Worm (Caenorhabditis elegans) whole organism, L4 larva: ENCODE results near the gene K01A6.5.

Experiments used
- F10B5.3 ChIP-seq: sonication (generic microtip); optimal IDR thresholded peaks from 2 replicates; lab custom pipeline; 2016; ENCODE audit warnings: mild to moderate bottlenecking, missing genetic modification characterization, missing compliant biosample characterization
- F49E8.2 ChIP-seq: sonication (generic microtip); optimal IDR thresholded peaks from 2 replicates; lab custom pipeline; 2016; ENCODE audit warnings: missing compliant biosample characterization, mild to moderate bottlenecking, missing genetic modification characterization, borderline replicate concordance
- T26A8.4 ChIP-seq: fragments of 200-800 bp; sonication (Bioruptor generic); IDR thresholded peaks from 2 replicates; pipeline ENCODE4 v1.3.6; 2022; ENCODE audit warnings: missing genetic modification characterization, missing compliant biosample characterization
- Y105C5A.15 ChIP-seq: fragments of 200-800 bp; sonication (Bioruptor generic); IDR thresholded peaks from 2 replicates; pipeline ENCODE4 v1.3.6; 2022; ENCODE audit warnings: missing genetic modification characterization, missing compliant biosample characterization
- Y48G9A.11 ChIP-seq: fragments of 200-800 bp; sonication (Bioruptor generic); IDR thresholded peaks from 2 replicates; pipeline ENCODE4 v1.3.6; 2022; ENCODE audit warnings: missing genetic modification reagents, missing genetic modification characterization, missing compliant biosample characterization
- Y75B8A.6 ChIP-seq: fragments of 200-800 bp; sonication (Bioruptor generic); IDR thresholded peaks from 2 replicates; pipeline ENCODE4 v1.3.6; 2022; ENCODE audit warnings: missing genetic modification reagents, missing genetic modification characterization, missing compliant biosample characterization
- ceh-20 ChIP-seq: fragments of 200-800 bp; sonication (Bioruptor generic); IDR thresholded peaks from 2 replicates; pipeline ENCODE4 v1.3.6; 2022; ENCODE audit warnings: missing genetic modification reagents, missing genetic modification characterization, missing compliant biosample characterization
- ceh-28 ChIP-seq: fragments of 150-350 bp; optimal IDR thresholded peaks from 2 replicates; lab custom pipeline; 2014; ENCODE audit warnings: missing biosample characterization, missing genetic modification reagents, missing genetic modification characterization
- ceh-62 ChIP-seq: sonication (generic microtip); optimal IDR thresholded peaks from 2 replicates; lab custom pipeline; 2017; ENCODE audit warnings: missing biosample characterization, missing genetic modification characterization
- ctbp-1 ChIP-seq: fragments of 200-800 bp; sonication (Bioruptor generic); IDR thresholded peaks from 2 replicates; pipeline ENCODE4 v1.3.6; 2022; ENCODE audit warnings: missing genetic modification reagents, missing genetic modification characterization, missing compliant biosample characterization
- daf-16 ChIP-seq, 3 experiments: sonication (generic microtip); optimal IDR thresholded peaks; 2 replicates each; lab custom pipeline; 2016 to 2017; ENCODE audit warnings: missing genetic modification characterization in 3 of 3, missing genetic modification reagents in 3 of 3, mild to moderate bottlenecking in 2 of 3, missing compliant biosample characterization in 2 of 3, missing biosample characterization in 1 of 3, moderate library complexity in 1 of 3
- daf-19 ChIP-seq: fragments of 200-800 bp; sonication (Bioruptor generic); conservative IDR thresholded peaks from 2 replicates; pipeline ENCODE4 v1.3.6; 2022; ENCODE audit warnings: missing genetic modification characterization, missing compliant biosample characterization
- dmd-6 ChIP-seq: fragments of 200-800 bp; sonication (Bioruptor generic); IDR thresholded peaks from 2 replicates; pipeline ENCODE4 v1.3.6; 2022; ENCODE audit warnings: missing genetic modification reagents, missing genetic modification characterization, missing compliant biosample characterization
- dve-1 ChIP-seq: sonication (generic microtip); optimal IDR thresholded peaks from 2 replicates; lab custom pipeline; 2017; ENCODE audit warnings: antibody characterized with exemption, mild to moderate bottlenecking, missing genetic modification characterization, missing compliant biosample characterization; ENCODE audit not compliant: insufficient read depth
- fkh-10 ChIP-seq: fragments of 150-350 bp; optimal IDR thresholded peaks from 2 replicates; lab custom pipeline; 2014; ENCODE audit warnings: missing biosample characterization, missing genetic modification reagents, missing genetic modification characterization
- gei-8 ChIP-seq: fragments of 200-800 bp; sonication (Bioruptor generic); optimal IDR thresholded peaks from 2 replicates; lab custom pipeline; 2018; ENCODE audit warnings: mild to moderate bottlenecking, missing genetic modification characterization, missing compliant biosample characterization
- hif-1 ChIP-seq, 2 experiments: sonication (generic microtip); optimal IDR thresholded peaks; 2 replicates each; lab custom pipeline; 2016 to 2017; ENCODE audit warnings: missing compliant biosample characterization in 2 of 2, missing genetic modification characterization in 2 of 2, missing genetic modification reagents in 2 of 2, missing genotype in 2 of 2, mild to moderate bottlenecking in 1 of 2
- hlh-11 ChIP-seq: fragments of 200-800 bp; sonication (Bioruptor generic); optimal IDR thresholded peaks from 2 replicates; lab custom pipeline; 2018; ENCODE audit warnings: mild to moderate bottlenecking, missing genetic modification characterization, missing compliant biosample characterization
- hmg-1.1 ChIP-seq: fragments of 200-800 bp; sonication (Bioruptor generic); IDR thresholded peaks from 2 replicates; pipeline ENCODE4 v1.3.6; 2022; ENCODE audit warnings: missing genetic modification reagents, missing genetic modification characterization, missing compliant biosample characterization
- lin-13 ChIP-seq: fragments of 150-350 bp; optimal IDR thresholded peaks from 2 replicates; lab custom pipeline; 2014; ENCODE audit warnings: missing biosample characterization, missing genetic modification reagents, missing genetic modification characterization
- lin-15B ChIP-seq: fragments of 150-350 bp; sonication (generic microtip); optimal IDR thresholded peaks from 3 replicates; lab custom pipeline; 2014; ENCODE audit warnings: missing biosample characterization, missing genetic modification characterization
- lin-38 ChIP-seq: fragments of 200-800 bp; sonication (Bioruptor generic); IDR thresholded peaks from 2 replicates; pipeline ENCODE4 v1.3.6; 2022; ENCODE audit warnings: missing genetic modification reagents, missing genetic modification characterization, missing compliant biosample characterization
- lin-39 ChIP-seq: fragments of 150-350 bp; optimal IDR thresholded peaks from 2 replicates; lab custom pipeline; 2014; ENCODE audit warnings: missing biosample characterization, missing genetic modification reagents, missing genetic modification characterization
- lir-3 ChIP-seq: sonication (generic microtip); optimal IDR thresholded peaks from 2 replicates; lab custom pipeline; 2016; ENCODE audit warnings: mild to moderate bottlenecking, missing genetic modification characterization, missing compliant biosample characterization
- madf-9 ChIP-seq: fragments of 200-800 bp; sonication (Bioruptor generic); conservative IDR thresholded peaks from 2 replicates; pipeline ENCODE4 v1.3.6; 2022; ENCODE audit warnings: missing genetic modification reagents, missing genetic modification characterization, missing compliant biosample characterization
- mdt-29 ChIP-seq: fragments of 200-800 bp; sonication (Bioruptor generic); IDR thresholded peaks from 2 replicates; pipeline ENCODE4 v1.3.6; 2022; ENCODE audit warnings: missing genetic modification reagents, missing genetic modification characterization, missing compliant biosample characterization
- mep-1 ChIP-seq: fragments of 150-350 bp; sonication (generic microtip); optimal IDR thresholded peaks from 3 replicates; lab custom pipeline; 2014; ENCODE audit warnings: missing biosample characterization, missing genetic modification characterization
- mes-2 ChIP-seq: sonication (generic microtip); optimal IDR thresholded peaks from 2 replicates; lab custom pipeline; 2016; ENCODE audit warnings: missing genotype, mild to moderate bottlenecking, missing genetic modification characterization, missing compliant biosample characterization; ENCODE audit not compliant: poor library complexity, severe bottlenecking
- mxl-3 ChIP-seq: fragments of 200-800 bp; sonication (Bioruptor generic); optimal IDR thresholded peaks from 2 replicates; lab custom pipeline; 2018; ENCODE audit warnings: mild to moderate bottlenecking, missing genetic modification characterization, missing compliant biosample characterization
- nhr-25 ChIP-seq: sonication (generic microtip); optimal IDR thresholded peaks from 2 replicates; lab custom pipeline; 2017; ENCODE audit warnings: missing genetic modification characterization, mild to moderate bottlenecking, missing compliant biosample characterization, antibody characterized with exemption, moderate library complexity, borderline replicate concordance; ENCODE audit not compliant: insufficient read depth
- nhr-28 ChIP-seq: fragments of 150-350 bp; optimal IDR thresholded peaks from 2 replicates; lab custom pipeline; 2014; ENCODE audit warnings: missing biosample characterization, missing genetic modification characterization
- nhr-76 ChIP-seq: fragments of 150-350 bp; optimal IDR thresholded peaks from 2 replicates; lab custom pipeline; 2014; ENCODE audit warnings: missing biosample characterization, missing genetic modification characterization
- pha-4 ChIP-seq, 2 experiments: fragments of 150-350 bp in 1 of 2; fragments of 200-800 bp in 1 of 2; sonication (Bioruptor generic) in 1 of 2; IDR thresholded peaks in 1 of 2; optimal IDR thresholded peaks in 1 of 2; 2 replicates each; pipeline versions ENCODE4 v1.3.6 to Lab custom; 2014 to 2022; ENCODE audit warnings: missing genetic modification characterization in 2 of 2, missing genetic modification reagents in 2 of 2, missing biosample characterization in 1 of 2, missing compliant biosample characterization in 1 of 2
- rbr-2 ChIP-seq: sonication (generic microtip); optimal IDR thresholded peaks from 2 replicates; lab custom pipeline; 2016; ENCODE audit warnings: missing genotype, missing genetic modification characterization, missing compliant biosample characterization
- saeg-2 ChIP-seq: fragments of 200-800 bp; sonication (Bioruptor generic); IDR thresholded peaks from 2 replicates; pipeline ENCODE4 v1.3.6; 2022; ENCODE audit warnings: missing genetic modification reagents, missing genetic modification characterization, missing compliant biosample characterization
- spr-3 ChIP-seq: fragments of 200-800 bp; sonication (Bioruptor generic); optimal IDR thresholded peaks from 2 replicates; lab custom pipeline; 2018; ENCODE audit warnings: mild to moderate bottlenecking, missing genetic modification characterization, missing compliant biosample characterization
- unc-130 ChIP-seq: sonication (generic microtip); optimal IDR thresholded peaks from 2 replicates; lab custom pipeline; 2016; ENCODE audit warnings: missing genetic modification reagents, missing genetic modification characterization, missing compliant biosample characterization
- vab-7 ChIP-seq: fragments of 200-800 bp; sonication (Bioruptor generic); IDR thresholded peaks from 2 replicates; pipeline ENCODE4 v1.3.6; 2022; ENCODE audit warnings: missing genetic modification reagents, missing genetic modification characterization, missing compliant biosample characterization
- zip-11 ChIP-seq: fragments of 200-800 bp; sonication (Bioruptor generic); IDR thresholded peaks from 2 replicates; pipeline ENCODE4 v1.3.6; 2022; ENCODE audit warnings: missing genetic modification characterization, missing compliant biosample characterization

The K01A6.5 gene

ce11 chrIV:11765507-11765906 is 23.0 kb downstream of the K01A6.5 start (continued):
- TF ChIP-seq T26A8.4 (no peak), spr-3 (GFP tag; lab: Kevin White, UChicago) (no peak), ceh-20 (GFP tag; lab: Robert Waterston, UW) (0 out of 2 replicates have a peak, but pooled peaks have one; percentile 49), mep-1 (tag; lab: Kevin White, UChicago) (peak; percentile 52), Y48G9A.11 (GFP tag; lab: Robert Waterston, UW) (no peak), ceh-28 (tag; lab: Kevin White, UChicago) (peak; percentile 60), hmg-1.1 (GFP tag; lab: Robert Waterston, UW) (peak; percentile 50), dmd-6 (GFP tag; lab: Robert Waterston, UW) (peak; percentile 14; the same call in 1 of the 2 replicates), ceh-62 (tag; lab: Kevin White, UChicago) (no peak), lin-13 (GFP tag; lab: Kevin White, UChicago) (no peak), unc-130 (GFP tag; lab: Kevin White, UChicago) (no peak), pha-4 (GFP tag; IDR thresholded peaks at IDR 0.05; lab: Robert Waterston, UW) (no peak), pha-4 (tag; optimal IDR thresholded peaks at IDR 0.05; lab: Kevin White, UChicago) (no peak), hlh-11 (tag; lab: Kevin White, UChicago) (peak; percentile 7), gei-8 (GFP tag; lab: Kevin White, UChicago) (no peak), mxl-3 (no peak), zip-11 (no peak), mdt-29 (no peak)

DNA sequence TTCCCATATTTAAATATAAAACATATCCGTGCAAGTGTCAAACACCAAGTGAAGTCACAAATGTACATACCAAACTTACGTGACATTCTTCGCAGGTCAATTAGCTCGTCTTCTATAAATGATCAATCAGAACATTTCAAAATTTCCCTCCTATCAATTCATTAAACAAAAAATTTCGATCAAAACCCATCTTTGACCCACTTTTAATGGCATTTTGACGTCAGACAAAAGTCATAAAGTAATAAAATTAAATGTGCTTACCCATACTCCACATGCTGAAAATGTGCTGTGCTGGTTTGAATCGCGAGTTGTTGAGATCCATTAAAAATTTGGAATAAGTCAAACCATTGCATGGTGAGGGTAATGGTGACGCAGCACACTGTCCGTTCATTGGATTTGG is 27.3 kb downstream of the K01A6.5 start:
- no peak for TF ChIP-seq mdt-29
- TF ChIP-seq Y105C5A.15 (GFP tag; lab: Robert Waterston, UW), result no peak
- TF ChIP-seq lin-13 (GFP tag; lab: Kevin White, UChicago), result no peak
- TF ChIP-seq Y75B8A.6 (GFP tag; lab: Robert Waterston, UW), result no peak
- no peak for TF ChIP-seq lin-38 (GFP tag; lab: Robert Waterston, UW)
- TF ChIP-seq ctbp-1 (GFP tag; lab: Robert Waterston, UW), result no peak
- no peak for TF ChIP-seq saeg-2 (GFP tag; lab: Robert Waterston, UW)
- TF ChIP-seq dve-1 (tag; lab: Kevin White, UChicago), result peak; percentile 43
- TF ChIP-seq daf-19 (GFP tag; lab: Robert Waterston, UW), result no peak
- TF ChIP-seq fkh-10 (GFP tag; lab: Kevin White, UChicago), result no peak
- no peak for TF ChIP-seq mes-2 (tag; lab: Kevin White, UChicago)
- TF ChIP-seq T26A8.4, result no peak
- TF ChIP-seq daf-16 (GFP tag; optimal IDR thresholded peaks at IDR 0.05; lab: Kevin White, UChicago), result no peak
- TF ChIP-seq daf-16 (tag; optimal IDR thresholded peaks at IDR 0.05; lab: Kevin White, UChicago), result peak; percentile 36
- no peak for TF ChIP-seq hif-1 (tag; optimal IDR thresholded peaks at IDR 0.05; lab: Kevin White, UChicago)
- no peak for TF ChIP-seq zip-11
- no peak for TF ChIP-seq nhr-76
- peak; percentile 27 for TF ChIP-seq nhr-28 (tag; lab: Kevin White, UChicago)
- TF ChIP-seq madf-9 (GFP tag; lab: Robert Waterston, UW), result no peak
- no peak for TF ChIP-seq mxl-3
- no peak for TF ChIP-seq nhr-25
- TF ChIP-seq pha-4 (GFP tag; IDR thresholded peaks at IDR 0.05; lab: Robert Waterston, UW), result no peak
- TF ChIP-seq pha-4 (tag; optimal IDR thresholded peaks at IDR 0.05; lab: Kevin White, UChicago), result no peak
- no peak for TF ChIP-seq rbr-2
- no peak for TF ChIP-seq mep-1 (tag; lab: Kevin White, UChicago)
- TF ChIP-seq lin-15B (tag; lab: Kevin White, UChicago), result no peak
- peak; percentile 7 for TF ChIP-seq hlh-11 (tag; lab: Kevin White, UChicago)
- no peak for TF ChIP-seq F49E8.2 (tag; lab: Kevin White, UChicago)
- TF ChIP-seq lin-39 (tag; lab: Kevin White, UChicago), result no peak
- no peak for TF ChIP-seq F10B5.3 (tag; lab: Kevin White, UChicago)
- no peak for TF ChIP-seq vab-7
- peak; percentile 79 for TF ChIP-seq dmd-6 (GFP tag; lab: Robert Waterston, UW)
- TF ChIP-seq lir-3 (tag; lab: Kevin White, UChicago), result no peak
